Worm (Caenorhabditis elegans) whole organism, L4/young adult: ENCODE measurements around the gene toca-2.

Source experiments
- W03F9.2 ChIP-seq: fragments of 150-350 bp; optimal IDR thresholded peaks from 2 replicates; lab custom pipeline; 2014; ENCODE audit warnings: missing biosample characterization, missing genetic modification characterization
- dao-5 ChIP-seq: sonication (generic microtip); optimal IDR thresholded peaks from 2 replicates; lab custom pipeline; 2016; ENCODE audit warnings: missing genotype, missing genetic modification characterization, moderate library complexity, missing compliant biosample characterization
- him-1 ChIP-seq: sonication (generic microtip); optimal IDR thresholded peaks from 2 replicates; lab custom pipeline; 2016; ENCODE audit warnings: missing genotype, missing genetic modification reagents, missing genetic modification characterization, missing compliant biosample characterization

DNA sequence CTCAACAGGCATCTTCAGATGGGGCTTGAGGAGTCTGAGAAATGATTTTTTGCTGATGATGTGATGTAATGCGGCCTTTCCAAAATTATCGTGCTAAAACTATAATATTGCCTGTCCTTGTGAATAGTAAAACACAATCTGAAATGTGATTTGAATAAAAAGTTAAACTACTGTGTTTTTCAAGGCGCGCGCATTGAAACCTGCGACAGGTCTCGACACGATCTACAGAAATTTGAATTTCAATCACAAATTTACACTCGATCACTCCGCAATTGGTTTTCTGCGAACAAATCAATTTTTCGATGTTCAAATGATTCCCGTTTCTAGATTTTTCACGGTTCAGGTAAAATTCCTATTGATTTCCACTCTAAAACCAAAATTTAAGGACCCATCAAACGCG, at the start of gene toca-2:
- no peak for TF ChIP-seq him-1
- no peak for TF ChIP-seq dao-5 (tag; lab: Kevin White, UChicago)
- TF ChIP-seq W03F9.2 (tag; lab: Kevin White, UChicago), result peak; percentile 19
